Worm (Caenorhabditis elegans) whole organism, mixed stage, embryonic: ENCODE measurements around the gene rpl-20.
"Not testable (repeated sequence)": the region's sequence is repeated elsewhere in the genome, so short reads cannot be mapped to it uniquely, and the experiment has no call there.

Source experiments
- ceh-83 ChIP-seq: fragments of 200-800 bp; sonication (Bioruptor generic); optimal IDR thresholded peaks from 2 replicates; lab custom pipeline; 2018; ENCODE audit warnings: mild to moderate bottlenecking, missing genetic modification characterization, missing compliant biosample characterization
- ces-1 ChIP-seq: fragments of 150-350 bp; optimal IDR thresholded peaks from 2 replicates; lab custom pipeline; 2014; ENCODE audit warnings: missing biosample characterization, missing genetic modification reagents, missing genetic modification characterization
- unc-62 ChIP-seq: fragments of 150-350 bp; optimal IDR thresholded peaks from 2 replicates; lab custom pipeline; 2014; ENCODE audit warnings: missing biosample characterization, missing genetic modification reagents, missing genetic modification characterization

- not testable (repeated sequence) for TF ChIP-seq unc-62; ces-1 (GFP tag; lab: Kevin White, UChicago); ceh-83 (GFP tag; lab: Kevin White, UChicago)
Observed at ce11 chrIV:4715785-4716184, 33.8 kb downstream of the rpl-20 start, which contains the start of gene miro-1.
